Fruit fly (Drosophila melanogaster): ENCODE data around the gene CG4375.

Gene CG4375

DNA sequence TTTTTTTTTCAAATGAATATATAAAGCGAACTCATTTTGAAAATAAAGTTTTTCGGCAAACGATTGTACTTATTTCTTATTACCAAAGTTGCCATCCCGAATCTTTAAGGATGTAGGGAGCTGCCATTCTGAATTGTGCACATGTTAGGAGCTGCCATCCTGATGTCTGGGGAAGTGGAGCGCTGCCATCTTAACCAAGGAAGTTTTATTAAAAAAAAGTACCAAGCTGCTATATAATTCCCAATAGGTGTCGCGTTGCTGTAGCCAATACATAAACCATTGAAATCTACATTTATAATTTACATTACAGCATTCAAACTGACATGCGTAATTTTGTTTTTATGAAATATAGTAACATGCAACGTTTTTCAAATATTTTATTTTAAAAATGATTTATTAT lies 20.2 kb downstream of the CG4375 start (continued):
- TF ChIP-seq dati (GFP tag; IDR thresholded peaks at IDR 0.05) (no peak), CG6689 (GFP tag; IDR thresholded peaks at IDR 0.05) (no peak), HLH54F (GFP tag; optimal IDR thresholded peaks at IDR 0.05) (no peak), Rx (GFP tag; IDR thresholded peaks at IDR 0.05) (no peak), CG12391 (tag; optimal IDR thresholded peaks at IDR 0.05) (peak; percentile 13), HLHmδ (GFP tag; optimal IDR thresholded peaks at IDR 0.05) (no peak), CG6254 (GFP tag; optimal IDR thresholded peaks at IDR 0.05) (no peak), vnd (GFP tag; IDR thresholded peaks at IDR 0.05; ENCODE audit: partially characterized antibody) (no peak), ham (GFP tag; IDR thresholded peaks at IDR 0.05) (no peak), Opbp (GFP tag; IDR thresholded peaks at IDR 0.05; ENCODE audit: partially characterized antibody) (peak; percentile 45; the same call in 1 of the 3 replicates), CG3838 (GFP tag; optimal IDR thresholded peaks at IDR 0.05) (no peak), CG14667 (GFP tag; IDR thresholded peaks at IDR 0.05) (no peak), YL-1 (GFP tag; optimal IDR thresholded peaks at IDR 0.05) (no peak), HHEX (GFP tag; optimal IDR thresholded peaks at IDR 0.05) (no peak), abd-A (tag; optimal IDR thresholded peaks at IDR 0.05) (no peak), trh (GFP tag; optimal IDR thresholded peaks at IDR 0.05) (no peak), Usf (GFP tag; optimal IDR thresholded peaks at IDR 0.05) (no peak), CG5245 (GFP tag; optimal IDR thresholded peaks at IDR 0.05) (no peak), CG9876 (GFP tag; optimal IDR thresholded peaks at IDR 0.05) (no peak), CG6272 (GFP tag; IDR thresholded peaks at IDR 0.05) (no peak), CG8089 (GFP tag; optimal IDR thresholded peaks at IDR 0.05) (no peak), ci (GFP tag; IDR thresholded peaks at IDR 0.05) (no peak), slp2 (GFP tag; optimal IDR thresholded peaks at IDR 0.05) (no peak), CG15011 (GFP tag; optimal IDR thresholded peaks at IDR 0.05) (no peak), Sox100B (GFP tag; optimal IDR thresholded peaks at IDR 0.05) (no peak), zen (tag; optimal IDR thresholded peaks at IDR 0.05) (no peak), CG1529 (GFP tag; optimal IDR thresholded peaks at IDR 0.05) (no peak), CG3847 (GFP tag; IDR thresholded peaks at IDR 0.05) (peak; percentile 74), bcd (GFP tag; optimal IDR thresholded peaks at IDR 0.05) (no peak), Neu2 (GFP tag; optimal IDR thresholded peaks at IDR 0.05; ENCODE audit: borderline replicate concordance) (no peak), Med (GFP tag) (peak; percentile 55), Poxn (GFP tag; IDR thresholded peaks at IDR 0.05) (no peak), CG15073 (GFP tag; optimal IDR thresholded peaks at IDR 0.05) (no peak), fru (optimal IDR thresholded peaks at IDR 0.05) (no peak), maf-S (GFP tag; optimal IDR thresholded peaks at IDR 0.05) (no peak), CG11085 (GFP tag; IDR thresholded peaks at IDR 0.05) (no peak), CG1603 (tag; optimal IDR thresholded peaks at IDR 0.05) (peak; percentile 50), NfI (GFP tag; optimal IDR thresholded peaks at IDR 0.05) (no peak), CG17359 (tag; optimal IDR thresholded peaks at IDR 0.05) (no peak), ind (GFP tag; optimal IDR thresholded peaks at IDR 0.05) (no peak), CG42726 (GFP tag; IDR thresholded peaks at IDR 0.05; ENCODE audit: partially characterized antibody) (peak; percentile 76), CG7271 (tag; optimal IDR thresholded peaks at IDR 0.05) (no peak), Atf-2 (GFP tag; optimal IDR thresholded peaks at IDR 0.05) (no peak), hkb (optimal IDR thresholded peaks at IDR 0.05) (no peak), hkb (GFP tag; IDR thresholded peaks at IDR 0.05) (no peak), Jarid2 (GFP tag; optimal IDR thresholded peaks at IDR 0.05) (no peak), gfzf (GFP tag; optimal IDR thresholded peaks at IDR 0.05) (no peak), CG10147 (GFP tag; optimal IDR thresholded peaks at IDR 0.05) (no peak), CG10431 (GFP tag; optimal IDR thresholded peaks at IDR 0.05) (no peak), az2 (GFP tag; optimal IDR thresholded peaks at IDR 0.05) (no peak), CG2199 (GFP tag; IDR thresholded peaks at IDR 0.05) (peak; percentile 14; the same call in 1 of the 3 replicates), CG10267 (tag; optimal IDR thresholded peaks at IDR 0.05) (peak; percentile 12)

Data from whole organism, embryonic.